Worm (Caenorhabditis elegans) whole organism, mixed stage, embryonic: ENCODE results near the gene dyla-1.

Source experiments
- M03D4.4 ChIP-seq: sonication (generic microtip); optimal IDR thresholded peaks from 2 replicates; lab custom pipeline; 2017; ENCODE audit warnings: mild to moderate bottlenecking, missing genetic modification characterization, missing compliant biosample characterization
- bed-3 ChIP-seq: fragments of 200-800 bp; sonication (Bioruptor generic); optimal IDR thresholded peaks from 3 replicates; lab custom pipeline; 2018; ENCODE audit warnings: mild to moderate bottlenecking, missing genetic modification characterization, moderate library complexity, missing compliant biosample characterization
- ceh-39 ChIP-seq: fragments of 150-350 bp; optimal IDR thresholded peaks from 2 replicates; lab custom pipeline; 2014; ENCODE audit warnings: missing biosample characterization, missing genetic modification characterization
- ceh-43 ChIP-seq: fragments of 200-800 bp; sonication (Bioruptor generic); optimal IDR thresholded peaks from 2 replicates; lab custom pipeline; 2018; ENCODE audit warnings: mild to moderate bottlenecking, missing genetic modification characterization, moderate library complexity, missing compliant biosample characterization
- ceh-83 ChIP-seq: fragments of 200-800 bp; sonication (Bioruptor generic); optimal IDR thresholded peaks from 2 replicates; lab custom pipeline; 2018; ENCODE audit warnings: mild to moderate bottlenecking, missing genetic modification characterization, missing compliant biosample characterization
- ces-1 ChIP-seq: fragments of 150-350 bp; optimal IDR thresholded peaks from 2 replicates; lab custom pipeline; 2014; ENCODE audit warnings: missing biosample characterization, missing genetic modification reagents, missing genetic modification characterization
- cnd-1 ChIP-seq: fragments of 200-800 bp; sonication (Bioruptor generic); optimal IDR thresholded peaks from 2 replicates; lab custom pipeline; 2018; ENCODE audit warnings: mild to moderate bottlenecking, missing genetic modification characterization, missing compliant biosample characterization
- drap-1 ChIP-seq: fragments of 200-800 bp; sonication (Bioruptor generic); optimal IDR thresholded peaks from 3 replicates; lab custom pipeline; 2018; ENCODE audit warnings: mild to moderate bottlenecking, missing genetic modification characterization, missing compliant biosample characterization
- elt-1 ChIP-seq: sonication (generic microtip); optimal IDR thresholded peaks from 2 replicates; lab custom pipeline; 2017; ENCODE audit warnings: missing genetic modification characterization, mild to moderate bottlenecking, missing compliant biosample characterization, antibody characterized with exemption, moderate library complexity, borderline replicate concordance; ENCODE audit not compliant: insufficient read depth
- elt-3 ChIP-seq: fragments of 150-350 bp; optimal IDR thresholded peaks from 2 replicates; lab custom pipeline; 2014; ENCODE audit warnings: missing biosample characterization, missing genetic modification characterization
- flh-1 ChIP-seq: fragments of 200-800 bp; sonication (Bioruptor generic); optimal IDR thresholded peaks from 2 replicates; lab custom pipeline; 2018; ENCODE audit warnings: mild to moderate bottlenecking, missing genetic modification characterization, moderate library complexity, missing compliant biosample characterization
- ham-2 ChIP-seq: fragments of 200-800 bp; sonication (Bioruptor generic); optimal IDR thresholded peaks from 2 replicates; lab custom pipeline; 2018; ENCODE audit warnings: mild to moderate bottlenecking, missing genetic modification characterization, missing compliant biosample characterization
- hlh-1 ChIP-seq: fragments of 150-350 bp; optimal IDR thresholded peaks from 2 replicates; lab custom pipeline; 2014; ENCODE audit warnings: missing biosample characterization, missing genetic modification reagents, missing genetic modification characterization
- lin-13 ChIP-seq: fragments of 150-350 bp; optimal IDR thresholded peaks from 2 replicates; lab custom pipeline; 2014; ENCODE audit warnings: missing biosample characterization, missing genetic modification characterization
- lin-32 ChIP-seq: fragments of 200-800 bp; sonication (Bioruptor generic); optimal IDR thresholded peaks from 2 replicates; lab custom pipeline; 2018; ENCODE audit warnings: mild to moderate bottlenecking, missing genetic modification characterization, missing compliant biosample characterization
- lsy-2 ChIP-seq: fragments of 150-350 bp; optimal IDR thresholded peaks from 2 replicates; lab custom pipeline; 2014; ENCODE audit warnings: missing biosample characterization, missing genetic modification characterization
- mab-5 ChIP-seq: fragments of 150-350 bp; optimal IDR thresholded peaks from 2 replicates; lab custom pipeline; 2014; ENCODE audit warnings: missing biosample characterization, missing genetic modification characterization
- mep-1 ChIP-seq: fragments of 150-350 bp; optimal IDR thresholded peaks from 2 replicates; lab custom pipeline; 2017; ENCODE audit warnings: missing biosample characterization, missing genetic modification reagents, missing genetic modification characterization, inconsistent platforms
- nhr-12 ChIP-seq: fragments of 150-350 bp; optimal IDR thresholded peaks from 2 replicates; lab custom pipeline; 2014; ENCODE audit warnings: missing biosample characterization, missing genetic modification characterization
- nhr-2 ChIP-seq: fragments of 150-350 bp; optimal IDR thresholded peaks from 2 replicates; lab custom pipeline; 2014; ENCODE audit warnings: missing biosample characterization, missing genetic modification characterization
- nhr-28 ChIP-seq: fragments of 150-350 bp; optimal IDR thresholded peaks from 2 replicates; lab custom pipeline; 2014; ENCODE audit warnings: missing biosample characterization, missing genetic modification characterization
- nhr-76 ChIP-seq: sonication (generic microtip); optimal IDR thresholded peaks from 2 replicates; lab custom pipeline; 2017; ENCODE audit warnings: missing biosample characterization, missing genetic modification characterization
- pha-4 ChIP-seq: fragments of 150-350 bp; optimal IDR thresholded peaks from 2 replicates; lab custom pipeline; 2018; ENCODE audit warnings: missing biosample characterization, missing genetic modification reagents, missing genetic modification characterization
- sem-2 ChIP-seq: fragments of 200-800 bp; sonication (Bioruptor generic); optimal IDR thresholded peaks from 2 replicates; lab custom pipeline; 2018; ENCODE audit warnings: mild to moderate bottlenecking, missing genetic modification characterization, missing compliant biosample characterization
- snpc-4 ChIP-seq: fragments of 150-350 bp; optimal IDR thresholded peaks from 2 replicates; lab custom pipeline; 2014; ENCODE audit warnings: missing biosample characterization, missing genetic modification characterization
- sptf-1 ChIP-seq: sonication (generic microtip); optimal IDR thresholded peaks from 2 replicates; lab custom pipeline; 2017; ENCODE audit warnings: mild to moderate bottlenecking, missing genetic modification characterization, moderate library complexity, missing compliant biosample characterization
- tbx-8 ChIP-seq: fragments of 200-800 bp; sonication (Bioruptor generic); optimal IDR thresholded peaks from 2 replicates; lab custom pipeline; 2018; ENCODE audit warnings: mild to moderate bottlenecking, missing genetic modification characterization, moderate library complexity, missing compliant biosample characterization
- unc-120 ChIP-seq: sonication (generic microtip); optimal IDR thresholded peaks from 2 replicates; lab custom pipeline; 2017; ENCODE audit warnings: missing genetic modification characterization, missing compliant biosample characterization; ENCODE audit not compliant: poor library complexity, severe bottlenecking
- unc-39 ChIP-seq: fragments of 150-350 bp; optimal IDR thresholded peaks from 2 replicates; lab custom pipeline; 2014; ENCODE audit warnings: missing biosample characterization, missing genetic modification characterization
- unc-62 ChIP-seq: fragments of 150-350 bp; optimal IDR thresholded peaks from 2 replicates; lab custom pipeline; 2014; ENCODE audit warnings: missing biosample characterization, missing genetic modification reagents, missing genetic modification characterization
- ztf-11 ChIP-seq: fragments of 150-350 bp; optimal IDR thresholded peaks from 2 replicates; lab custom pipeline; 2014; ENCODE audit warnings: missing biosample characterization, missing genetic modification characterization

The dyla-1 gene

ce11 chrX:16808526-16808925 lies 32.3 kb upstream of the dyla-1 start:
- TF ChIP-seq nhr-12 (tag; lab: Kevin White, UChicago) (no peak), mep-1 (tag; lab: Kevin White, UChicago) (no peak), sem-2 (GFP tag; lab: Kevin White, UChicago) (no peak), lsy-2 (tag; lab: Kevin White, UChicago) (no peak), mab-5 (tag; lab: Kevin White, UChicago) (no peak), ceh-39 (no peak), nhr-28 (tag; lab: Kevin White, UChicago) (no peak), unc-62 (GFP tag; lab: Kevin White, UChicago) (no peak), flh-1 (GFP tag; lab: Kevin White, UChicago) (no peak)

- TF ChIP-seq M03D4.4, result no peak
- no peak for TF ChIP-seq ceh-43 (GFP tag; lab: Kevin White, UChicago)
- TF ChIP-seq tbx-8 (GFP tag; lab: Kevin White, UChicago), result no peak
- no peak for TF ChIP-seq sem-2 (GFP tag; lab: Kevin White, UChicago)
- no peak for TF ChIP-seq snpc-4 (tag; lab: Kevin White, UChicago)
- no peak for TF ChIP-seq sptf-1 (tag; lab: Kevin White, UChicago)
- TF ChIP-seq ceh-83 (GFP tag; lab: Kevin White, UChicago), result no peak
Observed at ce11 chrX:16809689-16810088, 31.1 kb upstream of the dyla-1 start.

- TF ChIP-seq nhr-76 (tag; lab: Kevin White, UChicago) (no peak), unc-120 (tag; lab: Kevin White, UChicago) (peak; percentile 76), unc-62 (GFP tag; lab: Kevin White, UChicago) (peak; percentile 0), lsy-2 (tag; lab: Kevin White, UChicago) (no peak), cnd-1 (tag; lab: Kevin White, UChicago) (no peak), sem-2 (GFP tag; lab: Kevin White, UChicago) (no peak), hlh-1 (tag; lab: Kevin White, UChicago) (peak; percentile 16), nhr-12 (tag; lab: Kevin White, UChicago) (no peak), snpc-4 (tag; lab: Kevin White, UChicago) (no peak), ces-1 (GFP tag; lab: Kevin White, UChicago) (no peak)
- TF ChIP-seq, all 35 proteins: peak for 3
Observed at ce11 chrX:16811974-16812373, 28.9 kb upstream of the dyla-1 start.

- TF ChIP-seq elt-3 (tag; lab: Kevin White, UChicago) (no peak), ces-1 (GFP tag; lab: Kevin White, UChicago) (no peak), cnd-1 (tag; lab: Kevin White, UChicago) (no peak), ceh-39 (no peak), ceh-83 (GFP tag; lab: Kevin White, UChicago) (no peak), pha-4 (tag; lab: Kevin White, UChicago) (no peak), hlh-1 (tag; lab: Kevin White, UChicago) (no peak), bed-3 (GFP tag; lab: Kevin White, UChicago) (no peak), unc-120 (tag; lab: Kevin White, UChicago) (no peak), nhr-28 (tag; lab: Kevin White, UChicago) (no peak), ztf-11 (tag; lab: Kevin White, UChicago) (no peak), ceh-43 (GFP tag; lab: Kevin White, UChicago) (no peak), nhr-2 (tag; lab: Kevin White, UChicago) (no peak), unc-39 (tag; lab: Kevin White, UChicago) (no peak), elt-1 (tag; lab: Kevin White, UChicago) (no peak), sem-2 (GFP tag; lab: Kevin White, UChicago) (no peak), ham-2 (GFP tag; lab: Kevin White, UChicago) (no peak), nhr-12 (tag; lab: Kevin White, UChicago) (no peak), drap-1 (GFP tag; lab: Kevin White, UChicago) (no peak)
Observed at ce11 chrX:16813148-16813547, 27.7 kb upstream of the dyla-1 start.

ce11 chrX:16813606-16814330 lies 27.1 kb upstream of the dyla-1 start, which contains the start of gene cas-1:
TSS of gene cas-1 (minus strand) at chrX:16813656.
- no peak for TF ChIP-seq sptf-1 (tag; lab: Kevin White, UChicago)
- peak; percentile 56 for TF ChIP-seq mep-1 (tag; lab: Kevin White, UChicago)
- no peak for TF ChIP-seq bed-3 (GFP tag; lab: Kevin White, UChicago)
- no peak for TF ChIP-seq lsy-2 (tag; lab: Kevin White, UChicago)
- TF ChIP-seq pha-4 (tag; lab: Kevin White, UChicago), result peak; percentile 81
- TF ChIP-seq ces-1 (GFP tag; lab: Kevin White, UChicago), result no peak
- no peak for TF ChIP-seq lin-32 (GFP tag; lab: Kevin White, UChicago)
- peak; percentile 84 for TF ChIP-seq hlh-1 (tag; lab: Kevin White, UChicago)
- TF ChIP-seq lin-13 (tag; lab: Kevin White, UChicago), result peak; percentile 70
- TF ChIP-seq unc-39 (tag; lab: Kevin White, UChicago), result no peak
- TF ChIP-seq unc-120 (tag; lab: Kevin White, UChicago), result no peak
